Worm (Caenorhabditis elegans) whole organism, L1 larva: Measurements from ENCODE around the gene best-16.

ENCODE experiments used
- C04F5.9 ChIP-seq: sonication (generic microtip); optimal IDR thresholded peaks from 2 replicates; lab custom pipeline; 2016; ENCODE audit warnings: missing genetic modification characterization, missing compliant biosample characterization
- C16A3.4 ChIP-seq: fragments of 150-350 bp; optimal IDR thresholded peaks from 2 replicates; lab custom pipeline; 2014; ENCODE audit warnings: missing biosample characterization, missing genetic modification characterization
- F16B12.6 ChIP-seq: fragments of 150-350 bp; optimal IDR thresholded peaks from 2 replicates; lab custom pipeline; 2014; ENCODE audit warnings: missing biosample characterization, missing genetic modification characterization
- Y116A8C.19 ChIP-seq: sonication (generic microtip); optimal IDR thresholded peaks from 2 replicates; lab custom pipeline; 2016; ENCODE audit warnings: missing compliant biosample characterization, missing genetic modification characterization, borderline replicate concordance
- aha-1 ChIP-seq: fragments of 150-350 bp; optimal IDR thresholded peaks from 2 replicates; lab custom pipeline; 2014; ENCODE audit warnings: missing biosample characterization, missing genetic modification characterization
- ama-1 ChIP-seq: fragments of 150-350 bp; optimal IDR thresholded peaks from 2 replicates; lab custom pipeline; 2014
- blmp-1 ChIP-seq: fragments of 150-350 bp; optimal IDR thresholded peaks from 2 replicates; lab custom pipeline; 2014; ENCODE audit warnings: missing biosample characterization, missing genetic modification characterization
- ceh-63 ChIP-seq: fragments of 200-800 bp; sonication (Bioruptor generic); optimal IDR thresholded peaks from 2 replicates; lab custom pipeline; 2018; ENCODE audit warnings: mild to moderate bottlenecking, missing genetic modification characterization, missing compliant biosample characterization
- ceh-88 ChIP-seq: fragments of 200-800 bp; sonication (Bioruptor generic); IDR thresholded peaks from 2 replicates; pipeline ENCODE4 v1.3.6; 2022; ENCODE audit warnings: missing genetic modification characterization, missing compliant biosample characterization
- ceh-90 ChIP-seq: sonication (generic microtip); optimal IDR thresholded peaks from 2 replicates; lab custom pipeline; 2016; ENCODE audit warnings: missing genetic modification characterization, missing compliant biosample characterization
- ces-1 ChIP-seq: fragments of 150-350 bp; optimal IDR thresholded peaks from 2 replicates; lab custom pipeline; 2014; ENCODE audit warnings: missing biosample characterization, missing genetic modification reagents, missing genetic modification characterization
- dpl-1 ChIP-seq, 3 experiments: fragments of 150-350 bp in 2 of 3; sonication (generic microtip) in 1 of 3; optimal IDR thresholded peaks; 2 replicates each; lab custom pipeline; 2014 to 2017; ENCODE audit warnings: missing biosample characterization in 3 of 3, missing genetic modification characterization in 3 of 3, missing genetic modification reagents in 3 of 3
- efl-3 ChIP-seq: fragments of 200-800 bp; sonication (Bioruptor generic); optimal IDR thresholded peaks from 2 replicates; lab custom pipeline; 2018; ENCODE audit warnings: mild to moderate bottlenecking, missing genetic modification characterization, missing compliant biosample characterization
- ets-5 ChIP-seq: fragments of 200-800 bp; sonication (Bioruptor generic); IDR thresholded peaks from 2 replicates; pipeline ENCODE4 v1.3.6; 2022; ENCODE audit warnings: missing genetic modification characterization, missing compliant biosample characterization
- fkh-10 ChIP-seq: sonication (generic microtip); optimal IDR thresholded peaks from 2 replicates; lab custom pipeline; 2017; ENCODE audit warnings: missing biosample characterization, missing genetic modification reagents, missing genetic modification characterization
- fkh-4 ChIP-seq: sonication (generic microtip); optimal IDR thresholded peaks from 2 replicates; lab custom pipeline; 2016; ENCODE audit warnings: missing compliant biosample characterization, missing genetic modification characterization, borderline replicate concordance
- fkh-8 ChIP-seq: sonication (generic microtip); optimal IDR thresholded peaks from 2 replicates; lab custom pipeline; 2016; ENCODE audit warnings: mild to moderate bottlenecking, missing genetic modification characterization, missing compliant biosample characterization
- fos-1 ChIP-seq: fragments of 150-350 bp; optimal IDR thresholded peaks from 2 replicates; lab custom pipeline; 2014; ENCODE audit warnings: missing biosample characterization, missing genetic modification characterization
- hlh-17 ChIP-seq: fragments of 200-800 bp; sonication (Bioruptor generic); optimal IDR thresholded peaks from 2 replicates; lab custom pipeline; 2018; ENCODE audit warnings: missing genetic modification characterization, mild to moderate bottlenecking, missing compliant biosample characterization, moderate library complexity, borderline replicate concordance
- hlh-4 ChIP-seq: sonication (generic microtip); optimal IDR thresholded peaks from 2 replicates; lab custom pipeline; 2016; ENCODE audit warnings: mild to moderate bottlenecking, missing genetic modification characterization, missing compliant biosample characterization
- irx-1 ChIP-seq: sonication (generic microtip); optimal IDR thresholded peaks from 2 replicates; lab custom pipeline; 2016; ENCODE audit warnings: missing genetic modification characterization, missing compliant biosample characterization
- lin-14 ChIP-seq: fragments of 200-800 bp; sonication (Bioruptor generic); optimal IDR thresholded peaks from 2 replicates; lab custom pipeline; 2018; ENCODE audit warnings: mild to moderate bottlenecking, missing genetic modification characterization, moderate library complexity, missing compliant biosample characterization
- lin-39 ChIP-seq: fragments of 150-350 bp; optimal IDR thresholded peaks from 2 replicates; lab custom pipeline; 2014; ENCODE audit warnings: missing biosample characterization, missing genetic modification reagents, missing genetic modification characterization
- lir-3 ChIP-seq: sonication (generic microtip); optimal IDR thresholded peaks from 2 replicates; lab custom pipeline; 2016; ENCODE audit warnings: mild to moderate bottlenecking, missing genetic modification characterization, moderate library complexity, missing compliant biosample characterization; ENCODE audit not compliant: poor library complexity
- lsy-2 ChIP-seq, 2 experiments: fragments of 150-350 bp; optimal IDR thresholded peaks; 2 replicates each; lab custom pipeline; 2014; ENCODE audit warnings: missing biosample characterization in 2 of 2, missing genetic modification characterization in 2 of 2
- mef-2 ChIP-seq: fragments of 150-350 bp; optimal IDR thresholded peaks from 2 replicates; lab custom pipeline; 2014; ENCODE audit warnings: missing biosample characterization, missing genetic modification characterization
- nhr-11 ChIP-seq: fragments of 150-350 bp; optimal IDR thresholded peaks from 2 replicates; lab custom pipeline; 2014; ENCODE audit warnings: missing biosample characterization, missing genetic modification characterization
- nhr-12 ChIP-seq: sonication (generic microtip); optimal IDR thresholded peaks from 2 replicates; lab custom pipeline; 2017; ENCODE audit warnings: missing biosample characterization, missing genetic modification characterization
- nhr-19 ChIP-seq: fragments of 200-800 bp; sonication (Bioruptor generic); conservative IDR thresholded peaks from 2 replicates; pipeline ENCODE4 v1.3.6; 2022; ENCODE audit warnings: missing genetic modification characterization, missing compliant biosample characterization
- nhr-71 ChIP-seq: sonication (generic microtip); optimal IDR thresholded peaks from 2 replicates; lab custom pipeline; 2016; ENCODE audit warnings: mild to moderate bottlenecking, missing genetic modification characterization, moderate library complexity, missing compliant biosample characterization
- nhr-76 ChIP-seq: sonication (generic microtip); optimal IDR thresholded peaks from 2 replicates; lab custom pipeline; 2017; ENCODE audit warnings: missing biosample characterization, missing genetic modification characterization
- nhr-77 ChIP-seq: fragments of 150-350 bp; optimal IDR thresholded peaks from 2 replicates; lab custom pipeline; 2014; ENCODE audit warnings: missing biosample characterization, missing genetic modification characterization
- nhr-85 ChIP-seq: sonication (generic microtip); peaks from one replicate; lab custom pipeline; 2016; ENCODE audit warnings: missing genetic modification characterization, inconsistent platforms, missing compliant biosample characterization
- pag-3 ChIP-seq: sonication (generic microtip); optimal IDR thresholded peaks from 2 replicates; lab custom pipeline; 2017; ENCODE audit warnings: missing genetic modification characterization, mild to moderate bottlenecking, missing compliant biosample characterization, antibody characterized with exemption, borderline replicate concordance; ENCODE audit not compliant: insufficient read depth
- pax-3 ChIP-seq: fragments of 200-800 bp; sonication (Bioruptor generic); optimal IDR thresholded peaks from 2 replicates; lab custom pipeline; 2018; ENCODE audit warnings: mild to moderate bottlenecking, missing genetic modification characterization, moderate library complexity, missing compliant biosample characterization
- pqm-1 ChIP-seq: sonication (generic microtip); optimal IDR thresholded peaks from 3 replicates; lab custom pipeline; 2017; ENCODE audit warnings: missing biosample characterization, missing genetic modification characterization
- rnt-1 ChIP-seq: sonication (generic microtip); optimal IDR thresholded peaks from 2 replicates; lab custom pipeline; 2016; ENCODE audit warnings: mild to moderate bottlenecking, missing genetic modification characterization, moderate library complexity, missing compliant biosample characterization
- skn-1 ChIP-seq: fragments of 150-350 bp; optimal IDR thresholded peaks from 2 replicates; lab custom pipeline; 2014; ENCODE audit warnings: missing biosample characterization, missing genetic modification characterization
- snpc-4 ChIP-seq: fragments of 150-350 bp; optimal IDR thresholded peaks from 2 replicates; lab custom pipeline; 2014; ENCODE audit warnings: missing biosample characterization, missing genetic modification characterization
- snu-23 ChIP-seq: sonication (generic microtip); optimal IDR thresholded peaks from 2 replicates; lab custom pipeline; 2016; ENCODE audit warnings: missing genetic modification characterization, missing compliant biosample characterization
- sptf-1 ChIP-seq: fragments of 150-350 bp; optimal IDR thresholded peaks from 2 replicates; lab custom pipeline; 2014; ENCODE audit warnings: missing biosample characterization, missing genetic modification characterization
- sup-37 ChIP-seq: fragments of 200-800 bp; sonication (Bioruptor generic); optimal IDR thresholded peaks from 2 replicates; lab custom pipeline; 2018; ENCODE audit warnings: mild to moderate bottlenecking, missing genetic modification characterization, missing compliant biosample characterization
- swsn-7 ChIP-seq: sonication (generic microtip); optimal IDR thresholded peaks from 2 replicates; lab custom pipeline; 2016; ENCODE audit warnings: missing genetic modification characterization, missing compliant biosample characterization
- tlp-1 ChIP-seq: fragments of 150-350 bp; optimal IDR thresholded peaks from 2 replicates; lab custom pipeline; 2014; ENCODE audit warnings: missing biosample characterization, missing genetic modification characterization
- unc-30 ChIP-seq: sonication (generic microtip); optimal IDR thresholded peaks from 2 replicates; lab custom pipeline; 2017; ENCODE audit warnings: missing biosample characterization, missing genetic modification characterization
- unc-86 ChIP-seq: sonication (generic microtip); optimal IDR thresholded peaks from 2 replicates; lab custom pipeline; 2016; ENCODE audit warnings: missing genetic modification characterization, missing compliant biosample characterization
- unc-98 ChIP-seq: fragments of 200-800 bp; sonication (Bioruptor generic); IDR thresholded peaks from 2 replicates; pipeline ENCODE4 v1.3.6; 2022; ENCODE audit warnings: missing genetic modification characterization, missing compliant biosample characterization
- vab-15 ChIP-seq: sonication (generic microtip); optimal IDR thresholded peaks from 2 replicates; lab custom pipeline; 2017; ENCODE audit warnings: missing genotype, mild to moderate bottlenecking, missing genetic modification characterization, missing compliant biosample characterization
- xbp-1 ChIP-seq: sonication (generic microtip); optimal IDR thresholded peaks from 2 replicates; lab custom pipeline; 2016; ENCODE audit warnings: missing genetic modification characterization, missing compliant biosample characterization
- zag-1 ChIP-seq: fragments of 150-350 bp; optimal IDR thresholded peaks from 2 replicates; lab custom pipeline; 2014; ENCODE audit warnings: missing biosample characterization, missing genetic modification characterization

best-16 gene

ce11 chrIV:7167983-7168760, 27.5 kb downstream of the best-16 start, which contains the start of gene skr-16 (continued):
- TF ChIP-seq ceh-90 (tag; lab: Kevin White, UChicago) (no peak), skn-1 (tag; lab: Kevin White, UChicago) (peak; percentile 13), lin-39 (tag; lab: Kevin White, UChicago) (no peak), nhr-71 (tag; lab: Kevin White, UChicago) (no peak), nhr-76 (tag; lab: Kevin White, UChicago) (no peak), nhr-11 (tag; lab: Kevin White, UChicago) (no peak), lir-3 (tag; lab: Kevin White, UChicago) (no peak), fkh-10 (no peak), unc-30 (no peak), efl-3 (GFP tag; lab: Kevin White, UChicago) (no peak), vab-15 (tag; lab: Kevin White, UChicago) (no peak), zag-1 (tag; lab: Kevin White, UChicago) (no peak), snpc-4 (tag; lab: Kevin White, UChicago) (peak; percentile 9), nhr-19 (GFP tag; lab: Robert Waterston, UW) (no peak)

ce11 chrIV:7166553-7166952, 29.1 kb downstream of the best-16 start, which contains the start of gene C42D4.18:
Gene C42D4.18, plus strand, starts transcription at chrIV:7166783.
- TF ChIP-seq nhr-76 (tag; lab: Kevin White, UChicago), result no peak
- TF ChIP-seq xbp-1 (tag; lab: Kevin White, UChicago), result no peak
- TF ChIP-seq nhr-77 (tag; lab: Kevin White, UChicago), result no peak
- TF ChIP-seq unc-86 (tag; lab: Kevin White, UChicago), result no peak
- peak; percentile 16 for TF ChIP-seq F16B12.6 (tag; lab: Kevin White, UChicago)
- TF ChIP-seq ets-5 (GFP tag; lab: Robert Waterston, UW), result no peak
- no peak for TF ChIP-seq ceh-88 (GFP tag; lab: Robert Waterston, UW)
- no peak for TF ChIP-seq blmp-1 (tag; lab: Kevin White, UChicago)
- TF ChIP-seq ama-1 (lab: Kevin White, UChicago), result no peak
- TF ChIP-seq irx-1, result no peak
- no peak for TF ChIP-seq pqm-1 (tag; lab: Kevin White, UChicago)
- peak; percentile 37 for TF ChIP-seq fkh-8 (tag; lab: Kevin White, UChicago)
- no peak for TF ChIP-seq mef-2 (tag; lab: Kevin White, UChicago)
- peak; percentile 25 for TF ChIP-seq swsn-7
- no peak for TF ChIP-seq ces-1 (GFP tag; lab: Kevin White, UChicago)
- no peak for TF ChIP-seq efl-3 (GFP tag; lab: Kevin White, UChicago)
- TF ChIP-seq fos-1 (tag; lab: Kevin White, UChicago), result no peak
- no peak for TF ChIP-seq sup-37 (GFP tag; lab: Kevin White, UChicago)
- no peak for TF ChIP-seq nhr-12
- peak; percentile 8 to 27 (median 13) for TF ChIP-seq dpl-1 (GFP tag; optimal IDR thresholded peaks at IDR 0.05; lab: Kevin White, UChicago)
- TF ChIP-seq lin-14 (GFP tag; lab: Kevin White, UChicago), result no peak
- no peak for TF ChIP-seq pag-3 (tag; lab: Kevin White, UChicago)
- TF ChIP-seq nhr-19 (GFP tag; lab: Robert Waterston, UW), result no peak
- no peak for TF ChIP-seq fkh-10
- peak; percentile 38 for TF ChIP-seq rnt-1 (tag; lab: Kevin White, UChicago)
- TF ChIP-seq tlp-1 (tag; lab: Kevin White, UChicago), result no peak
- TF ChIP-seq hlh-17 (GFP tag; lab: Kevin White, UChicago), result no peak
- TF ChIP-seq ceh-63 (GFP tag; lab: Kevin White, UChicago), result no peak
- TF ChIP-seq fkh-4 (tag; lab: Kevin White, UChicago), result no peak
- peak; percentile 7 for TF ChIP-seq lir-3 (tag; lab: Kevin White, UChicago)
- TF ChIP-seq snpc-4 (tag; lab: Kevin White, UChicago), result no peak
- no peak for TF ChIP-seq sptf-1 (tag; lab: Kevin White, UChicago)
- TF ChIP-seq C16A3.4 (tag; lab: Kevin White, UChicago), result no peak
- peak; percentile 50 for TF ChIP-seq snu-23 (GFP tag; lab: Kevin White, UChicago)
- peak; percentile 44 for TF ChIP-seq nhr-85 (tag; lab: Kevin White, UChicago)
- TF ChIP-seq unc-98 (GFP tag; lab: Robert Waterston, UW), result no peak
- TF ChIP-seq lsy-2 (tag; optimal IDR thresholded peaks at IDR 0.05; lab: Kevin White, UChicago), result peak; percentile 36 to 44
- no peak for TF ChIP-seq Y116A8C.19
- no peak for TF ChIP-seq hlh-4 (tag; lab: Kevin White, UChicago)
- TF ChIP-seq C04F5.9, result no peak
- TF ChIP-seq aha-1 (tag; lab: Kevin White, UChicago), result no peak
- no peak for TF ChIP-seq pax-3
